Worm (Caenorhabditis elegans): ENCODE measurements around the gene srt-33.

The srt-33 gene

DNA sequence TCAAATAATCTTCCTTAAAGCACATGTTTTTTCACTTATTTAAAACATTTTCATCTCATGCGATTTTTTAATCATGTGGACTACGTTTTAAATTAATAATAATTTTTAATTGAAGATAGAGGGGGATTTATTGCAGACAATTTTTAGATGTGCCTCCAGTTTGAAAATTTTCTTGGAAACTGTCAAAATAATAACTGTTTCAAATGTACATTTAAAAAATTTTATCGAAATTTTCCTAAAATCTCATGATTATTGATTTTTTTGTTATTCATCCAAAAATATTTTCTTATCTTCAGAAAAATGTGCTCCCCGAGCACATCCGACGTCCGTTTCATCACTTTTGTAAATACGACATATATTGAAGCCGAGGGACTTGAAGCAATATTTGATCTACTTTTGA lies 22.9 kb downstream of the srt-33 start, which contains the start of gene sre-8:
TSS of gene sre-8 (plus strand) at position 301 of the 400 bp plus-strand sequence.
- no peak for TF ChIP-seq ztf-11 (tag; optimal IDR thresholded peaks at IDR 0.05)
- TF ChIP-seq skn-1 (tag; optimal IDR thresholded peaks at IDR 0.05) = no peak
- no peak for TF ChIP-seq nhr-11 (tag; optimal IDR thresholded peaks at IDR 0.05)
- TF ChIP-seq jun-1 (tag; optimal IDR thresholded peaks at IDR 0.05) = no peak
- no peak for TF ChIP-seq lin-39 (tag; optimal IDR thresholded peaks at IDR 0.05)
- no peak for TF ChIP-seq pqm-1 (tag; optimal IDR thresholded peaks at IDR 0.05)
- TF ChIP-seq lsy-12 (tag; optimal IDR thresholded peaks at IDR 0.05) = no peak
- no peak for TF ChIP-seq zag-1 (tag; optimal IDR thresholded peaks at IDR 0.05)
- TF ChIP-seq daf-12 (tag; optimal IDR thresholded peaks at IDR 0.05) = no peak
- TF ChIP-seq ceh-82 (tag; optimal IDR thresholded peaks at IDR 0.05) = no peak
- TF ChIP-seq snpc-4 (tag; optimal IDR thresholded peaks at IDR 0.05) = no peak
- no peak for TF ChIP-seq mml-1 (tag; optimal IDR thresholded peaks at IDR 0.05)
- TF ChIP-seq sea-2 (GFP tag; optimal IDR thresholded peaks at IDR 0.05) = no peak
- no peak for TF ChIP-seq elt-2 (tag; optimal IDR thresholded peaks at IDR 0.05)
- TF ChIP-seq fkh-10 (GFP tag; optimal IDR thresholded peaks at IDR 0.05) = no peak
- no peak for TF ChIP-seq elt-3 (tag; optimal IDR thresholded peaks at IDR 0.05)
- TF ChIP-seq nhr-28 (tag; optimal IDR thresholded peaks at IDR 0.05) = no peak
- TF ChIP-seq mdl-1 (tag; optimal IDR thresholded peaks at IDR 0.05) = no peak
- TF ChIP-seq nhr-23 (tag; optimal IDR thresholded peaks at IDR 0.05) = no peak

DNA sequence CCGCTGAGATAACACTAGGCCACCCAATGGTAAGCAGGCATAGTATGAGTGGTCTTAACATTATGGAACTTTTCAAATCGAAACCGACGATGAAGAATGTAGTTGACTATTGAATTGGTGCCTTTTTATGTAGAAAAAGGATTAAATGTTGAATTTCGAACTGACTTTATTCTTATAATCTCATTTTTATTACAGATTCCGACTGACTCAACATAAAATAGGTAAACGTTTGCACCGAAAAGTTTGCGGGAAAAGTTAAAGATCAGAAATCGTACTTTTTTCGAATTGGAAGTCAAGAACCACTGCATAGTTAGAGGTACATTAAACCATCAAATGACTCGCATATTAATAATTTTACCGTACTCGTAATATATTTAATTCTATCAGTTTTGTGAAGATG lies 25.5 kb downstream of the srt-33 start, which contains the start of gene K02E11.7:
TSS of gene K02E11.7 (minus strand) at position 101 of the 400 bp plus-strand sequence.
- TF ChIP-seq lsy-12 (tag; optimal IDR thresholded peaks at IDR 0.05) (no peak), fkh-2 (tag; optimal IDR thresholded peaks at IDR 0.05) (no peak), nhr-25 (tag; optimal IDR thresholded peaks at IDR 0.05) (no peak), lin-15B (tag; optimal IDR thresholded peaks at IDR 0.05) (no peak), egl-5 (tag; optimal IDR thresholded peaks at IDR 0.05) (no peak), hmg-11 (tag; optimal IDR thresholded peaks at IDR 0.05) (no peak), elt-1 (tag; optimal IDR thresholded peaks at IDR 0.05) (no peak), mdl-1 (tag; optimal IDR thresholded peaks at IDR 0.05) (no peak), unc-62 (GFP tag; optimal IDR thresholded peaks at IDR 0.05) (no peak), unc-39 (tag; optimal IDR thresholded peaks at IDR 0.05) (no peak), fkh-10 (GFP tag; optimal IDR thresholded peaks at IDR 0.05) (no peak)

DNA sequence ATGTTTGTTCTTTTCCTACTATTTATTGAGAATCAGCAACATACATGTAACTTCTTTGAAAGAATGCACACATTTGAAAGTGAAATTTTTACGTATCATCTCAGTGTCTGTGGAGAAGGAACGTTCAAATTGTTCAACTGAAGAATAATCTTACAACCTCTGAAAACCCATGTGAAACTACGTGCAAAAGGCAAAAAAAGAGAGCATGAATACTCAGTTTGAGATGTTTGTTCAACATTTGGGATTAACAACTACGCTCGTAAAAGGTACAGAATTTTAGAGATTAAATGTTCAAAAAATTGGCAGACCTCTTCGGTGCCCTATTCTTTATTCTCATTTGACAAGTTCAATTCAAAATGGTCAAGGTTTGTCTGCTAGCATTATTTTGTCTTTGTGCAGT lies 27.7 kb downstream of the srt-33 start, which contains the start of gene K02E11.5:
TSS of gene K02E11.5 (plus strand) at position 301 of the 400 bp plus-strand sequence.
- TF ChIP-seq ceh-16 (tag; optimal IDR thresholded peaks at IDR 0.05) (no peak), fos-1 (tag; optimal IDR thresholded peaks at IDR 0.05) (no peak), elt-1 (tag; optimal IDR thresholded peaks at IDR 0.05) (no peak), ceh-28 (tag; optimal IDR thresholded peaks at IDR 0.05) (no peak), nhr-67 (tag; optimal IDR thresholded peaks at IDR 0.05) (no peak), eor-1 (tag; optimal IDR thresholded peaks at IDR 0.05) (no peak), egl-5 (tag; optimal IDR thresholded peaks at IDR 0.05) (no peak), hmg-11 (tag; optimal IDR thresholded peaks at IDR 0.05) (no peak), nhr-43 (tag; optimal IDR thresholded peaks at IDR 0.05; ENCODE audit: poor library complexity, severe bottlenecking) (no peak), R02D3.7 (tag; optimal IDR thresholded peaks at IDR 0.05) (no peak), zag-1 (tag; optimal IDR thresholded peaks at IDR 0.05) (no peak), unc-39 (tag; optimal IDR thresholded peaks at IDR 0.05) (no peak), nhr-12 (tag; optimal IDR thresholded peaks at IDR 0.05) (no peak), nhr-28 (tag; optimal IDR thresholded peaks at IDR 0.05) (no peak), fkh-10 (GFP tag; optimal IDR thresholded peaks at IDR 0.05) (no peak), elt-2 (tag; optimal IDR thresholded peaks at IDR 0.05) (no peak), ZK546.5 (tag; optimal IDR thresholded peaks at IDR 0.05) (no peak), skn-1 (tag; optimal IDR thresholded peaks at IDR 0.05) (no peak), nhr-77 (tag; optimal IDR thresholded peaks at IDR 0.05) (no peak), snpc-4 (tag; optimal IDR thresholded peaks at IDR 0.05) (no peak)

ce11 chrV:14248654-14249053 lies 31.0 kb downstream of the srt-33 start, which contains the start of gene K02E11.6:
Gene K02E11.6 (plus strand): TSS chrV:14248802.
- TF ChIP-seq mdl-1 (tag; optimal IDR thresholded peaks at IDR 0.05) (no peak), lin-15B (tag; optimal IDR thresholded peaks at IDR 0.05) (no peak), egl-5 (tag; optimal IDR thresholded peaks at IDR 0.05) (no peak), aly-2 (tag; optimal IDR thresholded peaks at IDR 0.05) (no peak), unc-62 (GFP tag; optimal IDR thresholded peaks at IDR 0.05) (no peak), R02D3.7 (tag; optimal IDR thresholded peaks at IDR 0.05) (no peak), nhr-76 (tag; optimal IDR thresholded peaks at IDR 0.05) (no peak), jun-1 (tag; optimal IDR thresholded peaks at IDR 0.05) (no peak), pqm-1 (tag; optimal IDR thresholded peaks at IDR 0.05) (no peak), hmg-11 (tag; optimal IDR thresholded peaks at IDR 0.05) (no peak)
